Worm (Caenorhabditis elegans): Measurements from ENCODE around the gene Y39A1A.21.

Gene Y39A1A.21

DNA sequence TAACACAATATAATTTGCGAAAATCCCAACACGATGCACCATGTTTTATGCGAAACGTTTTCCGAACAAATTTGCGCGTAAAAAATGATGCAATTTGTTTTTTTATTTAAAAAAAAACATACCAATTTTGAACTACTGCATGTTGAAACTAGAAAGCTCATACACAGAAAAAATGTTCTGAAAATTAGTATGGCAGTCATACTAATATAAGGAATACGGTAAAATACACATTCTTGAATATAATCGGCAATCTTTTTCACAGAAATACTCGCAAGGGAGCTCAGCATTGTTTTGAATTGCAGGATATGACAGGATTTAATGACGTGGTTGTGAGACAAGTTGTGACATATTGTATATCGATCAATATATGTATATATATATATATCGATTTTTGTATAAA is 27.9 kb downstream of the Y39A1A.21 start, which contains the start of gene Y39A1A.16:
Gene Y39A1A.16 (plus strand): TSS at position 301 of the 400 bp plus-strand sequence.
- TF ChIP-seq flh-1 (GFP tag; optimal IDR thresholded peaks at IDR 0.05) (no peak), nhr-237 (tag; optimal IDR thresholded peaks at IDR 0.05) (no peak), elt-1 (tag; optimal IDR thresholded peaks at IDR 0.05; ENCODE audit: borderline replicate concordance, insufficient read depth) (no peak), blmp-1 (tag; optimal IDR thresholded peaks at IDR 0.05) (no peak), ceh-39 (tag; optimal IDR thresholded peaks at IDR 0.05) (no peak)

DNA sequence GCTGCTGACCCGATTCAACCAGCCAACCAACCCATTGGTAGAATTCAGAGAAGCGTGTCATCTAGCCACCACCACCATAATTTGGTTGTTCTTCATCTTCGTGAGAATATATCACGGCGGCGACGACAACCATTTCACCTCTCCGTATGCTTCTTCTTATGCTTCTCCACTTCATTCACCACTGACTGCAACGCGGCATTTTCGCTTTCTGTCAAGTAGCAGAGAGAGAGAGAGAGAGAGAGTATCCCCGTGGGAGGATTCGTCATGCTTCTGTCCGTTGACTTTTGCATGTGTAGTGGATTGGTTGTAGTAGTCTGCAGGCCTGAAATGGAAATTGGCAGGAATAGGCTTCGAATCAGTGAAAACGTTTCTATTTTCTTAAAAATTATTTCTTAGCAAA is 34.9 kb downstream of the Y39A1A.21 start:
- TF ChIP-seq sptf-1 (tag; optimal IDR thresholded peaks at IDR 0.05) = no peak
- no peak for TF ChIP-seq cnd-1 (tag; optimal IDR thresholded peaks at IDR 0.05)
- no peak for TF ChIP-seq M03D4.4 (tag; optimal IDR thresholded peaks at IDR 0.05)
- TF ChIP-seq snpc-4 (tag; optimal IDR thresholded peaks at IDR 0.05) = no peak
- TF ChIP-seq blmp-1 (tag; optimal IDR thresholded peaks at IDR 0.05) = peak; percentile 70
- TF ChIP-seq ceh-39 (tag; optimal IDR thresholded peaks at IDR 0.05) = no peak
- TF ChIP-seq nhr-237 (tag; optimal IDR thresholded peaks at IDR 0.05) = no peak
- no peak for TF ChIP-seq ztf-11 (tag; optimal IDR thresholded peaks at IDR 0.05)
- no peak for TF ChIP-seq sem-2 (GFP tag; optimal IDR thresholded peaks at IDR 0.05)
- no peak for TF ChIP-seq ces-1 (GFP tag; optimal IDR thresholded peaks at IDR 0.05)
- no peak for TF ChIP-seq unc-120 (tag; optimal IDR thresholded peaks at IDR 0.05; ENCODE audit: poor library complexity, severe bottlenecking)
- TF ChIP-seq ham-2 (GFP tag; optimal IDR thresholded peaks at IDR 0.05) = peak; percentile 10
- no peak for TF ChIP-seq drap-1 (GFP tag; optimal IDR thresholded peaks at IDR 0.05)
- TF ChIP-seq ceh-83 (GFP tag; optimal IDR thresholded peaks at IDR 0.05) = peak; percentile 42

DNA sequence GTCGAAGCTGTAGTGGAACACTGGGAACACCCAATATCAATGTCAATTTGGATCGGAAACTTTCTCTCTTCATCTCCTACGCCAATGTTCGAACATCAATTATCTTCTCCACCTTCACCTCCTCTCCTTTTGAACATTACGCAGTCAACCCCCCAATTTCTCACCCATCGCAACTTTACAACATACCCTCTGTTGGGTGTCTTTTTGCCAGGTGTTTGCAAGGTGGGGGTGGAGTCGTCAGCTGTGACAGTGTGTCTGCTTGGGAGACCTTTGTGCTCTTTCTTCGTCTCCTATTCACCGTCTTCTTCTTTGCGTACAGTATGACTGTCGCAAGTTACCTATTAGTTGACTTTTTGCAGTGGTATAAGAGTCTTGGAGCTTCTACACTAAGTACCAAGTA is 40.2 kb downstream of the Y39A1A.21 start:
- no peak for TF ChIP-seq sptf-1 (tag; optimal IDR thresholded peaks at IDR 0.05)
- no peak for TF ChIP-seq lin-13 (tag; optimal IDR thresholded peaks at IDR 0.05)
- TF ChIP-seq nhr-12 (tag; optimal IDR thresholded peaks at IDR 0.05) = no peak
- no peak for TF ChIP-seq tbx-8 (GFP tag; optimal IDR thresholded peaks at IDR 0.05)
- no peak for TF ChIP-seq unc-39 (tag; optimal IDR thresholded peaks at IDR 0.05)
- TF ChIP-seq hlh-1 (tag; optimal IDR thresholded peaks at IDR 0.05) = peak; percentile 96

DNA sequence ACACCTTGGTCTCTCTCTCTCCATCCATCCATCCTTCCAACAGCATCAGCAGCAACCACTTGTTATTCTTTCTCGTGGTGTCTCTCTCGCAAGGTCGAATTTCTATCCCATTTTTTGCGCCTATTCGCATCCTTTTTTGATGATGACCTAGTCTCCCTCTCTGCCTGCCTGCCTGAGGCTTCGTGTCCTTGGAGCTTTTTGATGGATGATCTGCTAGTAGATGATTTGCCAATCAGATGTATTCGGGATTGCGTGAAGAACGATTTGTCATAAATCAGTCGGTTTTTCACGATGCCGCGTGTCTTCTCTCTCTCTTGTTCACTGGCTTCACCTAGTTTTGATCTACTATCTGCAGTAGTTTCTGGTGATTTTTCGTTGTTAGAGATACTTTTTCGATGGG is 45.5 kb downstream of the Y39A1A.21 start:
- peak; percentile 50 for TF ChIP-seq ham-2 (GFP tag; optimal IDR thresholded peaks at IDR 0.05)
- TF ChIP-seq pha-4 (tag; optimal IDR thresholded peaks at IDR 0.05) = no peak
- TF ChIP-seq ces-1 (GFP tag; optimal IDR thresholded peaks at IDR 0.05) = no peak
- TF ChIP-seq sem-2 (GFP tag; optimal IDR thresholded peaks at IDR 0.05) = no peak
- no peak for TF ChIP-seq elt-1 (tag; optimal IDR thresholded peaks at IDR 0.05; ENCODE audit: borderline replicate concordance, insufficient read depth)

DNA sequence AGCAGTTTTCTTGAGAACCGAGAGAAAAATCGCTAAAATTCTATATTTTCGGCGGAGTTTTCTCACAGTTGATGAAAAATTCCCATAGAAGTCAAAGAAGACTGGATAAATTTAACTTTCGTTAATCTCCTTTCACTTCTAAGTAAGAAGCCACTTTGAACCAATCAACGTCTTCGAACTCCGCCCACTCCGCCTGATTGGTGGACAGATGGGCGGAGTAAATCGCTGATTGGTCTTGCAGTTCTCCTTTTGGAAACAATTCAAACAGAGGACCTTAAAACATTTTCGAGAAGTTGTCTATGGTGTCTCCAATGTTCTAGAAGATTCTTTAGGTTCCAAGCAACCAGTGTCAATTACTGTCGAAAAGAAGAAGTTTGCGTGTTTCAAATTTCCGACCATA is 48.4 kb downstream of the Y39A1A.21 start:
- TF ChIP-seq snpc-4 (tag; optimal IDR thresholded peaks at IDR 0.05) = no peak
- TF ChIP-seq M03D4.4 (tag; optimal IDR thresholded peaks at IDR 0.05) = peak; percentile 1

DNA sequence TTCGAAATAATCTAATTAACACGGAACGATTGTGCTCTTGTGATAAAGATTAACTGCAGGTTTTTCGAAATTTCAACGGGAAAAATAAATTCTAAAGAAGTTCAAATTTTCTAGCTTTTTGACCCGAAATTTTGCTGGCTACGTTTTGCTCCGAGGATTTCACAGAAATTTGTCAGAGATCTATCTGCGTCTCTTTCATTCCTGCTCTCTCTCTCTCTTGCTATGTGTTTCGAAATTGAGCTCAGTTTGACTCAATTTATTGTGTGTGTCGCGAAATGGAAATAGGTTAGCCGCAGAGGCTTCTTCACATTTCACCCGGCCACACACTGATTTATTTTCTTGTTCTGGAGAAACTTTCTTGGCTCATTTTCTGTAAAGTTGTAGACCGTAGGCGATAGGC is 49.2 kb downstream of the Y39A1A.21 start:
- no peak for TF ChIP-seq lin-13 (tag; optimal IDR thresholded peaks at IDR 0.05)
- peak; percentile 68 for TF ChIP-seq ces-1 (GFP tag; optimal IDR thresholded peaks at IDR 0.05)

DNA sequence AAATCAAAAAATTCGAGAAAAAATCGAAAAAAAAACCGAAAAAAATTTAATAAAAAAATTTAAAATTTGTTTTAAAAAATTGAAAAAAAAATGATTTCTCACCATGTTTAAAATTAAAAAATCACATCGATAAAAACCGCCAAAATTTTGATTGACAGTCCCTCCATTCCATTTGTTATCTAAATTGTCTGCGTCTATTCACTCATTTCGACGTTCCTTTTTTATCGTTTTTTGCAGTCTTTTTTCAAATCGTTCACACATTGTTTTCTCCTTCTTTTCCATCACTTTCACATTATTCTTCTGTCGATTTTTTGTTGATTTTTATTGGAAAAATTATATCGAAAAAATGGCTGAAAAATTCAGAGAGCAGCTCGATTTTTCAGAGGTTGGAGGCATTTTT is 50.8 kb downstream of the Y39A1A.21 start:
- TF ChIP-seq ceh-39 (tag; optimal IDR thresholded peaks at IDR 0.05) = no peak
- no peak for TF ChIP-seq elt-1 (tag; optimal IDR thresholded peaks at IDR 0.05; ENCODE audit: borderline replicate concordance, insufficient read depth)
- no peak for TF ChIP-seq M03D4.4 (tag; optimal IDR thresholded peaks at IDR 0.05)
- TF ChIP-seq nhr-28 (tag; optimal IDR thresholded peaks at IDR 0.05) = no peak

DNA sequence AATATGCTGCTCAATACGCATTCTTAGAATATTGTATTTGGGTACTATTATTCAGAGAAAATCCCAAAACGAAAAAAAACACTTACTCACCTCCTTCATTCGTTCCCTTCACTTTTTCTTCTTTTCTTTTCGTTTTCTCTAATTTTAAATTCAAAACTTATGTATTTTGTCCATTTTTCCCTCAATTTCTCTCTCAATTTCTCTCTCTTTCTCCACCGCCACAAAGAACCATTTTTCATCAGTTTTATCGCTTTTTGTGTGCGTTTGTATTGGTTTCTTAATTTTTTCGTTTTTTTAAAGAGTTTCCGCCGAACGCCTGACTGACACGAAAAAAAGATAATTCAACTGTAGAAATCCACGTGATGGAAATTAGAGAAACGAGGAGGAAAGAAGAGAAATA is 52.1 kb downstream of the Y39A1A.21 start, which contains the start of gene cnt-2:
Gene cnt-2 (plus strand): TSS at position 301 of the 400 bp plus-strand sequence.
- TF ChIP-seq ceh-39 (tag; optimal IDR thresholded peaks at IDR 0.05) (no peak), pha-4 (tag; optimal IDR thresholded peaks at IDR 0.05) (no peak), flh-1 (GFP tag; optimal IDR thresholded peaks at IDR 0.05) (no peak), nhr-12 (tag; optimal IDR thresholded peaks at IDR 0.05) (no peak)

DNA sequence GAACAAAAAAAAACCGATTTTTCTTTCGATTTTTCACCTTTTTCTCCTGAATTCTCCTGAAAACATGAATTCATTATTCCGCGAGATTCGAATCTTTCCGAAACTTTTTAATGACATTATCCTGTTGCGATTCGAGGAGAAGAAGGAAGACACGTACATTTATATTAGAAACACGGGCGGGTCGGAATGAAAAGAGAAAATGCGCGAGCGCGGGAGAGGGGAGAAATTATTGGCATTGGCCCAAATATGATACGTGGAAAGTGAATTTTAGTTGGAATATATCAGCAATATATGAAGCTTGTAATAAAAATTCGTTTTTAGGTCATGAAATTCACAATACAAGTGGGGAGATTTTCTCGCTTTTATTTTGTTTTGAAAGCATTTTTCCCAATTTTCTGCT is 53.3 kb downstream of the Y39A1A.21 start:
- no peak for TF ChIP-seq bed-3 (GFP tag; optimal IDR thresholded peaks at IDR 0.05)
- TF ChIP-seq blmp-1 (tag; optimal IDR thresholded peaks at IDR 0.05) = peak; percentile 91
- no peak for TF ChIP-seq cnd-1 (tag; optimal IDR thresholded peaks at IDR 0.05)
- no peak for TF ChIP-seq ces-1 (GFP tag; optimal IDR thresholded peaks at IDR 0.05)
- TF ChIP-seq unc-62 (GFP tag; optimal IDR thresholded peaks at IDR 0.05) = no peak
- TF ChIP-seq zip-8 (tag; optimal IDR thresholded peaks at IDR 0.05) = peak; percentile 11
- TF ChIP-seq lsy-2 (tag; optimal IDR thresholded peaks at IDR 0.05) = no peak

All from whole organism, mixed stage, embryonic.